Fruit fly (Drosophila melanogaster): Measurements from ENCODE around the gene aly.

dm6 chr3L:3074805-3075204, 48.5 kb upstream of the aly start:
- TF ChIP-seq Myc (optimal IDR thresholded peaks at IDR 0.05) (no peak), ttk (optimal IDR thresholded peaks at IDR 0.05) (no peak), psq (optimal IDR thresholded peaks at IDR 0.05) (no peak), h (optimal IDR thresholded peaks at IDR 0.05) (no peak)
